Worm (Caenorhabditis elegans) whole organism, L3 larva: ENCODE measurements around the gene T14B4.9.

Source experiments
- elt-3 ChIP-seq, 3 experiments: fragments of 150-350 bp in 1 of 3; sonication (generic microtip) in 2 of 3; optimal IDR thresholded peaks; 2 replicates in 2 of 3; 4 replicates in 1 of 3; lab custom pipeline; 2014 to 2017; ENCODE audit warnings: missing biosample characterization in 3 of 3, missing genetic modification characterization in 3 of 3
- fkh-10 ChIP-seq: sonication (generic microtip); optimal IDR thresholded peaks from 2 replicates; lab custom pipeline; 2017; ENCODE audit warnings: missing biosample characterization, missing genetic modification reagents, missing genetic modification characterization
- snpc-4 ChIP-seq: fragments of 150-350 bp; optimal IDR thresholded peaks from 2 replicates; lab custom pipeline; 2014; ENCODE audit warnings: missing biosample characterization, missing genetic modification characterization

DNA sequence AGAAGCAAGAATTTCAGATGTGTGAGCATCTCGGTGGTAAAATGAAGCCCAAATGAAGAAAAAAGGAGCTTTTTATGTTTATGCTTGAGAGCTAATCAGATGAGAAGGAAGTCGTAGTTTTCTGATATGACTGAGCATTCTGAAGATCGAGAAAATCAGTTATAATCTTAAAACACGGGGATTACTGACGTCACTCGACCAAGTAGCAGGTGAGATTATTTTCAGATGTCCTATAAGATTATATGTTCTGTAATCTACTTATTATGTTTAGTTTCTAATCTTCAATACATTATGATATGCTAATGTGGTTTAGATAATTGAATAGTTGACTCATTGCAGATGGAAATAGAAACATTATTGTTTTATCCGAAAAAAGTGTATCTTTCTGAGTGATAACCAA, 12.2 kb upstream of the T14B4.9 start, which contains the start of gene ins-14:
- no peak for TF ChIP-seq fkh-10 (GFP tag; lab: Kevin White, UChicago)
- no peak for TF ChIP-seq snpc-4
- no peak for TF ChIP-seq elt-3 (tag; optimal IDR thresholded peaks at IDR 0.05; lab: Kevin White, UChicago)
